Worm (Caenorhabditis elegans): ENCODE results near the gene cpg-23.

cpg-23 gene

DNA sequence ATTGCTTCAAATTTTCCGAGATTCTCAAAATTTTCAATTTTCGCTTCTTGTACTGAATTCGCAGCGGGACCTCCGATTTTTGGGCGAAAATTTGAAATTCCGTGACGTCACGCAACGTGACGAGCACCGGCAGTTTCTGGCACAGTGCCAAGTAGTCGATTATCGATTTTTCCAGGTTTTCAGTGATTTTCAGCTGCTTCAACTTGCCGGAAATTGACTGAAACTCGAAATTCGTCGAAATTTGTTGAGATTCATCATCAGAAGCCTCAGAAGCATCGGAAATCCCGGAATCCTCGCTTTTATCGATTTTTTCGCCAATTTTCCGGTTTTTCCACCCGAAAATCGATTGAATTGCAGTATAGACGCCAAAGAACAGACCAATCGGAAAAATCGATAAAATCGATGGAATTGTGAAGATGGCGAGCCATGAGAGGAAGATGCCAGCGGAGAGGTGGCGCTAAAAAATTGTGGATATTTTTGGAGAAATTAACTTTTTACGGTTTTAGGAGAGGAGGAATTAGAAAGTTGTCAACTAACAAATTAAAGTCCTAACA is 8.7 kb upstream of the cpg-23 start:
- 0 out of 2 replicates have a peak, but pooled peaks have one; percentile 12 for TF ChIP-seq F44E2.7 (GFP tag; IDR thresholded peaks at IDR 0.05)
- no peak for TF ChIP-seq egl-27 (tag; optimal IDR thresholded peaks at IDR 0.05)
- no peak for TF ChIP-seq Y75B8A.6 (GFP tag; IDR thresholded peaks at IDR 0.05)
- TF ChIP-seq fkh-10 (GFP tag; optimal IDR thresholded peaks at IDR 0.05), result no peak
- peak; percentile 82 for TF ChIP-seq ceh-28 (tag; optimal IDR thresholded peaks at IDR 0.05)
- TF ChIP-seq hif-1 (tag; optimal IDR thresholded peaks at IDR 0.05), result no peak

DNA sequence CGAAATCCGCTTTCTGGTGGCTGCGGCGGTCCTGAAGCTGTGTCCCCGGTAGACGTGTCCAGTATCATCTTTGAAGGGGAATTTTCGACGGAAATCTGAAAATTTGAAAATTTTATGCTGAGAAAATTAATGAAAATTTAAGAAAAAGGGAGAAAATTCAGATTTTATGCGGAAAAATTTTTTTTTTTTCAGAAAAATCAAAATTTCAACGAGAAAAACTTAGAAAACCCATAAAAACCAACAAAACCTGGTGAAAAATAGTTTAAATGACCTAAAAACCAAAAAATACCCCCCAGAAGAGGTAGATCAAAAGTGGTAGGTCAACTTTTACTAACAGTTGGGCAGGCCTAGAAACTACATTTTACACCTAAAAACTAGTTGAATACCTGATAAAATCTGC is 7.1 kb upstream of the cpg-23 start, which contains the start of gene Y39B6A.10:
TSS of gene Y39B6A.10 (minus strand) at position 101 of the 400 bp plus-strand sequence.
- TF ChIP-seq lin-29 (GFP tag; IDR thresholded peaks at IDR 0.05), result no peak

DNA sequence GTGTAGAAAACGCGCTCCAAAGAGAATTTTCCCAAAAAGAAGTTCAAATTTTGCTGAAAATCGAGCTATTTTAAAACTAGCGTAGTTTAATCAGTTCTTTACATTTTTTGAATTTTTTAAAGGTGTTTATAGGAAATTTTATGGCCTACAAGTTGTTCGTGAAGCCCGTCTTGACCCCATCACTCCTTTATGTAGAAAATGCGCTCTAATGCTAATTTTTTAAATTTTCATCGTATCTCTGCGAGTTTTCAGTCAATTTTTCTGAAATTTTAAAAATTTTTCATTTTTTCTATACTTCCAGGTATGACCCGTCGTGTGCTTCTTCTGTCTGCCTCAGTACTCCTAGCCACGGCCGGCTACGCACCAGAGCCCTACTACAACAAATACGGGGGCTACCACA is 4.4 kb upstream of the cpg-23 start, which contains the start of gene Y39B6A.9:
TSS of gene Y39B6A.9 (plus strand) at position 301 of the 400 bp plus-strand sequence.
- TF ChIP-seq aha-1 (tag) (peak; percentile 28), lin-13 (GFP tag; optimal IDR thresholded peaks at IDR 0.05) (no peak)

DNA sequence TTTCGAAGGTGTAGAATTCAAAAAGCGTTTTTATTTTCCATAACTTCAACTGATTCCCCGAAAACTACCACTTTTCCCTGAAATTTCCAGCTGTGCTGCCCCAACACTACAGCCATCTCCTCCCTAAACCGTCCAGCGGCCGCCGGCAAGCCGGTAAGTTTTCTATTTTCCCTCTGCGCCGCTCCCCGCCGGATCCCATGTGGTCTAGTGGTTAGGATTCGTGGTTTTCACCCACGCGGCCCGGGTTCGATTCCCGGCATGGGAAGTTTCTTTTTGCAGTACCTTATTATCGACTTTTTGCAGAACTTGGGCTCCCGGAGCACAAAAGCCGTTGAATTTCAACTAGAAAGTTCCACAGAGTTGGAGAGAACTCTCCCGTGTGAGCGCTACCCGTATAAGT is 2.0 kb downstream of the cpg-23 start:
- no peak for TF ChIP-seq daf-19 (GFP tag; conservative IDR thresholded peaks at IDR 0.05)
- no peak for TF ChIP-seq nhr-28 (tag; optimal IDR thresholded peaks at IDR 0.05)
- TF ChIP-seq daf-8 (GFP tag; IDR thresholded peaks at IDR 0.05), result no peak
- TF ChIP-seq Y48G9A.11 (GFP tag; IDR thresholded peaks at IDR 0.05), result peak; percentile 62
- TF ChIP-seq Y5F2A.4 (GFP tag; optimal IDR thresholded peaks at IDR 0.05), result no peak
- TF ChIP-seq snpc-1.2 (GFP tag; IDR thresholded peaks at IDR 0.05), result no peak
- no peak for TF ChIP-seq egl-27 (tag; optimal IDR thresholded peaks at IDR 0.05)
- TF ChIP-seq lin-38 (GFP tag; IDR thresholded peaks at IDR 0.05), result peak; percentile 55
- TF ChIP-seq nhr-10 (tag; optimal IDR thresholded peaks at IDR 0.05), result no peak
- no peak for TF ChIP-seq dve-1 (tag; optimal IDR thresholded peaks at IDR 0.05; ENCODE audit: insufficient read depth)
- peak; percentile 62; the same call in 1 of the 2 replicates for TF ChIP-seq pha-4 (GFP tag; IDR thresholded peaks at IDR 0.05)
- no peak for TF ChIP-seq pha-4 (tag; optimal IDR thresholded peaks at IDR 0.05)
- no peak for TF ChIP-seq cey-2 (tag; optimal IDR thresholded peaks at IDR 0.05; ENCODE audit: borderline replicate concordance, insufficient read depth)
- TF ChIP-seq unc-62 (GFP tag; optimal IDR thresholded peaks at IDR 0.05 in 1 of 2), result no peak
- no peak for TF ChIP-seq unc-62 (tag; optimal IDR thresholded peaks at IDR 0.05)
- peak; percentile 48; the same call in 1 of the 2 replicates for TF ChIP-seq madf-9 (GFP tag; conservative IDR thresholded peaks at IDR 0.05)
- TF ChIP-seq nhr-42 (GFP tag; IDR thresholded peaks at IDR 0.05), result no peak
- TF ChIP-seq lin-15B (tag; optimal IDR thresholded peaks at IDR 0.05), result no peak
- TF ChIP-seq ZK337.2 (GFP tag; IDR thresholded peaks at IDR 0.05), result no peak
- no peak for TF ChIP-seq aha-1 (tag)
- TF ChIP-seq spr-3 (GFP tag; optimal IDR thresholded peaks at IDR 0.05), result no peak
- TF ChIP-seq saeg-2 (GFP tag; IDR thresholded peaks at IDR 0.05), result no peak
- no peak for TF ChIP-seq ceh-20 (GFP tag; IDR thresholded peaks at IDR 0.05)
- no peak for TF ChIP-seq nhr-25 (tag; optimal IDR thresholded peaks at IDR 0.05; ENCODE audit: borderline replicate concordance, insufficient read depth)
- no peak for TF ChIP-seq ceh-28 (tag; optimal IDR thresholded peaks at IDR 0.05)
- peak; percentile 60 for TF ChIP-seq hmg-1.1 (GFP tag; IDR thresholded peaks at IDR 0.05)
- peak; percentile 70 for TF ChIP-seq arid-1 (GFP tag; conservative IDR thresholded peaks at IDR 0.05)
- peak; percentile 23 for TF ChIP-seq rbr-2 (tag; optimal IDR thresholded peaks at IDR 0.05)
- peak; percentile 8 for TF ChIP-seq nhr-48 (tag; optimal IDR thresholded peaks at IDR 0.05)
- no peak for TF ChIP-seq T26A8.4 (GFP tag; IDR thresholded peaks at IDR 0.05)
- TF ChIP-seq zfp-2 (tag; optimal IDR thresholded peaks at IDR 0.05), result peak; percentile 0
- no peak for TF ChIP-seq mxl-2 (GFP tag; conservative IDR thresholded peaks at IDR 0.05)
- no peak for TF ChIP-seq mxl-3 (GFP tag; optimal IDR thresholded peaks at IDR 0.05)
- TF ChIP-seq dpl-1 (GFP tag; optimal IDR thresholded peaks at IDR 0.05), result no peak
- TF ChIP-seq set-16 (GFP tag; IDR thresholded peaks at IDR 0.05), result peak; percentile 62
- peak; percentile 62 for TF ChIP-seq vab-7 (GFP tag; IDR thresholded peaks at IDR 0.05)
- peak; percentile 52; the same call in 1 of the 2 replicates for TF ChIP-seq dmd-9 (GFP tag; IDR thresholded peaks at IDR 0.05)
- no peak for TF ChIP-seq nhr-102 (tag; optimal IDR thresholded peaks at IDR 0.05)
